Fruit fly (Drosophila melanogaster): ENCODE results near the gene eIF4G1.

The eIF4G1 gene

dm6 chr4:936036-936869 is 5.7 kb upstream of the eIF4G1 start, which contains the start of gene mGluR (continued):
- TF ChIP-seq MESR4 (GFP tag; optimal IDR thresholded peaks at IDR 0.05) (no peak), zen2 (GFP tag; IDR thresholded peaks at IDR 0.05; ENCODE audit: partially characterized antibody) (no peak), Bteb2 (GFP tag; optimal IDR thresholded peaks at IDR 0.05) (no peak), CG12942 (GFP tag; optimal IDR thresholded peaks at IDR 0.05) (no peak), MTF-1 (GFP tag; optimal IDR thresholded peaks at IDR 0.05; ENCODE audit: borderline replicate concordance) (no peak), CG11398 (GFP tag; optimal IDR thresholded peaks at IDR 0.05) (no peak), dan (GFP tag; IDR thresholded peaks at IDR 0.05) (no peak), pfk (GFP tag; optimal IDR thresholded peaks at IDR 0.05) (peak; percentile 54), fd96Cb (tag; optimal IDR thresholded peaks at IDR 0.05) (no peak), Hsf (GFP tag; optimal IDR thresholded peaks at IDR 0.05) (no peak), pros (GFP tag; optimal IDR thresholded peaks at IDR 0.05) (no peak), CG16779 (GFP tag; IDR thresholded peaks at IDR 0.05) (no peak), CG8089 (GFP tag; optimal IDR thresholded peaks at IDR 0.05) (no peak), CG10565 (GFP tag; optimal IDR thresholded peaks at IDR 0.05) (no peak), wek (GFP tag; optimal IDR thresholded peaks at IDR 0.05) (no peak), sob (GFP tag; IDR thresholded peaks at IDR 0.05) (no peak), CG10267 (tag; optimal IDR thresholded peaks at IDR 0.05) (no peak), kah (GFP tag; optimal IDR thresholded peaks at IDR 0.05) (no peak), seq (GFP tag; IDR thresholded peaks at IDR 0.05) (no peak), cwo (GFP tag; optimal IDR thresholded peaks at IDR 0.05) (no peak), PHDP (tag; optimal IDR thresholded peaks at IDR 0.05) (no peak), CG9797 (GFP tag; optimal IDR thresholded peaks at IDR 0.05) (peak; percentile 21), Sry-β (GFP tag; optimal IDR thresholded peaks at IDR 0.05) (no peak), CG7271 (tag; optimal IDR thresholded peaks at IDR 0.05) (no peak), CG6791 (GFP tag; IDR thresholded peaks at IDR 0.05; ENCODE audit: partially characterized antibody) (no peak), CG2199 (GFP tag; IDR thresholded peaks at IDR 0.05) (peak; percentile 75; the same call in 1 of the 3 replicates), Sry-δ (GFP tag; optimal IDR thresholded peaks at IDR 0.05) (peak; percentile 17), cato (GFP tag; optimal IDR thresholded peaks at IDR 0.05; ENCODE audit: borderline replicate concordance) (no peak), Rfx (GFP tag; IDR thresholded peaks at IDR 0.05) (no peak), Trl (optimal IDR thresholded peaks at IDR 0.05) (peak; percentile 70 to 76), Trl (GFP tag; optimal IDR thresholded peaks at IDR 0.05) (no peak), az2 (GFP tag; optimal IDR thresholded peaks at IDR 0.05) (no peak), lola (GFP tag; optimal IDR thresholded peaks at IDR 0.05) (peak in 1 of 3 experiments; percentile 47), crp (GFP tag; optimal IDR thresholded peaks at IDR 0.05) (no peak), CG33213 (GFP tag; optimal IDR thresholded peaks at IDR 0.05) (peak; percentile 45), slp2 (GFP tag; optimal IDR thresholded peaks at IDR 0.05) (no peak), Stat92E (GFP tag; optimal IDR thresholded peaks at IDR 0.05) (no peak), CG6175 (GFP tag; IDR thresholded peaks at IDR 0.05) (no peak), fd64A (GFP tag; optimal IDR thresholded peaks at IDR 0.05) (no peak), GATAe (GFP tag; conservative IDR thresholded peaks at IDR 0.05) (no peak), abd-A (tag; optimal IDR thresholded peaks at IDR 0.05) (no peak), gfzf (GFP tag; optimal IDR thresholded peaks at IDR 0.05) (peak; percentile 48), CG5245 (GFP tag; optimal IDR thresholded peaks at IDR 0.05) (no peak), HmgZ (tag; optimal IDR thresholded peaks at IDR 0.05) (no peak), Elba2 (GFP tag; optimal IDR thresholded peaks at IDR 0.05) (peak; percentile 51), CG30431 (GFP tag; optimal IDR thresholded peaks at IDR 0.05) (no peak), CG10209 (GFP tag; optimal IDR thresholded peaks at IDR 0.05) (no peak), Deaf1 (tag; optimal IDR thresholded peaks at IDR 0.05) (no peak), Lpt (GFP tag; optimal IDR thresholded peaks at IDR 0.05) (no peak)
